Fruit fly (Drosophila melanogaster): ENCODE data around the gene MICU1.
A peak's percentile ranks its signal among the peaks of the same experiment; 100 is the strongest.

The MICU1 gene

DNA sequence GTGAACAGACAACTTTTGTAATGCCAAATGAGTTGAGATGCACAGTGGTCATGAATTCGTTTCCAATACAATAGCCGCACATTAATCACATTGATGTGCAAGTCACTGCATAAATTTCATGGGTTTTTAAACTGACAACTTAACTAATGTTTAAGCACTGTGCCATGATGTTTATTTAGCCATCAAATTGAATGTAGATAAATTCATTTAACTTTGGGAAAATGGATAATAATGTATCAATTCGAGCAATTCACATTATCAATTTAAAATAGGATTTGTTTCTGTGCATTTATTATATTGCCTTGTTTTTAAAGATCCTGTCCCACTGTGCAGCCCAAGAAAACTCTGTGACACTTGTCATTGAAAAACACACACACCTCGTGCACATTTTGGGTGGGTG, 33.9 kb upstream of the MICU1 start:
- TF ChIP-seq Lim3 (GFP tag; IDR thresholded peaks at IDR 0.05) (no peak), CG11093 (GFP tag; IDR thresholded peaks at IDR 0.05) (0 out of 3 replicates have a peak, but pooled peaks have one; percentile 17), Fer3 (tag; optimal IDR thresholded peaks at IDR 0.05) (peak; percentile 49), kni (GFP tag; optimal IDR thresholded peaks at IDR 0.05) (no peak), Dll (GFP tag; IDR thresholded peaks at IDR 0.05; ENCODE audit: partially characterized antibody) (no peak), her (GFP tag; optimal IDR thresholded peaks at IDR 0.05) (peak; percentile 53), nom (GFP tag; optimal IDR thresholded peaks at IDR 0.05) (no peak), CG1233 (GFP tag; optimal IDR thresholded peaks at IDR 0.05) (peak; percentile 58), pnt (GFP tag; optimal IDR thresholded peaks at IDR 0.05) (peak; percentile 74), unpg (GFP tag; optimal IDR thresholded peaks at IDR 0.05) (peak; percentile 85), CG13894 (tag; optimal IDR thresholded peaks at IDR 0.05) (no peak), rib (GFP tag; IDR thresholded peaks at IDR 0.05) (no peak), ranshi (GFP tag; IDR thresholded peaks at IDR 0.05) (peak; percentile 65), CG14965 (GFP tag; optimal IDR thresholded peaks at IDR 0.05; ENCODE audit: borderline replicate concordance) (peak; percentile 14), CG14050 (GFP tag; IDR thresholded peaks at IDR 0.05) (peak; percentile 65), CG10431 (GFP tag; optimal IDR thresholded peaks at IDR 0.05) (no peak), D19A (tag; optimal IDR thresholded peaks at IDR 0.05) (peak; percentile 76), ro (GFP tag; IDR thresholded peaks at IDR 0.05) (peak; percentile 22; the same call in 1 of the 2 replicates), p53 (GFP tag; optimal IDR thresholded peaks at IDR 0.05) (peak; percentile 31), inv (GFP tag; IDR thresholded peaks at IDR 0.05; ENCODE audit: partially characterized antibody) (no peak), CG13775 (GFP tag; optimal IDR thresholded peaks at IDR 0.05) (peak; percentile 43), dmrt99B (tag; optimal IDR thresholded peaks at IDR 0.05) (peak; percentile 89), CG33557 (GFP tag; optimal IDR thresholded peaks at IDR 0.05) (no peak), CG2712 (tag; optimal IDR thresholded peaks at IDR 0.05) (peak; percentile 87), hbn (GFP tag; IDR thresholded peaks at IDR 0.05; ENCODE audit: partially characterized antibody) (no peak), tna (GFP tag; IDR thresholded peaks at IDR 0.05; ENCODE audit: partially characterized antibody) (no peak), Hr78 (GFP tag; optimal IDR thresholded peaks at IDR 0.05) (peak in 1 of 2 experiments; percentile 37), sisA (GFP tag; IDR thresholded peaks at IDR 0.05) (peak; percentile 68), sug (tag; optimal IDR thresholded peaks at IDR 0.05) (no peak), CG17568 (GFP tag; optimal IDR thresholded peaks at IDR 0.05) (peak; percentile 25), seq (GFP tag; IDR thresholded peaks at IDR 0.05) (peak; percentile 81), H2.0 (GFP tag; IDR thresholded peaks at IDR 0.05) (peak; percentile 57; the same call in 1 of the 2 replicates), CG10267 (tag; optimal IDR thresholded peaks at IDR 0.05) (peak; percentile 66), Taf1 (GFP tag; IDR thresholded peaks at IDR 0.05) (no peak), CG17612 (GFP tag; IDR thresholded peaks at IDR 0.05) (no peak; the same call in 1 of the 2 replicates), CG3847 (GFP tag; IDR thresholded peaks at IDR 0.05) (no peak), en (GFP tag; optimal IDR thresholded peaks at IDR 0.05) (peak; percentile 64), Adf1 (GFP tag; IDR thresholded peaks at IDR 0.05) (no peak), CG8290 (GFP tag; optimal IDR thresholded peaks at IDR 0.05) (no peak), CG8290 (tag; optimal IDR thresholded peaks at IDR 0.05) (peak in 1 of 2 experiments; percentile 58), CG11456 (GFP tag; IDR thresholded peaks at IDR 0.05) (no peak), gro (GFP tag; optimal IDR thresholded peaks at IDR 0.05) (no peak), Doc2 (GFP tag; IDR thresholded peaks at IDR 0.05) (no peak), Xbp1 (GFP tag; optimal IDR thresholded peaks at IDR 0.05) (peak; percentile 74), Stat92E (GFP tag; optimal IDR thresholded peaks at IDR 0.05) (no peak), CG7963 (GFP tag; IDR thresholded peaks at IDR 0.05; ENCODE audit: partially characterized antibody) (no peak), Atf-2 (GFP tag; optimal IDR thresholded peaks at IDR 0.05) (peak; percentile 65), trem (tag; optimal IDR thresholded peaks at IDR 0.05) (peak; percentile 67), D19B (GFP tag; optimal IDR thresholded peaks at IDR 0.05) (no peak), CG42726 (GFP tag; IDR thresholded peaks at IDR 0.05; ENCODE audit: partially characterized antibody) (no peak)
